Fruit fly (Drosophila melanogaster) whole organism, embryonic: ENCODE results near the gene CG33927.
A peak's percentile ranks its signal among the peaks of the same experiment; 100 is the strongest.

Experiments used
- ATbp ChIP-seq: fragments of 200-800 bp; sonication (Bioruptor generic); optimal IDR thresholded peaks from 2 replicates; lab custom pipeline; 2017; ENCODE audit warnings: missing biosample characterization, mild to moderate bottlenecking, missing genetic modification characterization, missing genetic modification reagents
- Atf3 ChIP-seq: fragments of 200-800 bp; sonication (Bioruptor generic); optimal IDR thresholded peaks from 3 replicates; lab custom pipeline; 2016; ENCODE audit warnings: missing biosample characterization, missing genetic modification characterization
- Blimp-1 ChIP-seq: fragments of 200-800 bp; sonication (Bioruptor generic); optimal IDR thresholded peaks from 3 replicates; lab custom pipeline; 2018; ENCODE audit warnings: missing biosample characterization, missing genetic modification characterization, mild to moderate bottlenecking, moderate library complexity, missing genetic modification reagents
- CG11398 ChIP-seq: fragments of 200-800 bp; sonication (Bioruptor generic); optimal IDR thresholded peaks from 2 replicates; lab custom pipeline; 2016; ENCODE audit warnings: missing biosample characterization, missing genetic modification characterization
- CG11504 ChIP-seq: fragments of 200-800 bp; sonication (Bioruptor generic); optimal IDR thresholded peaks from 3 replicates; lab custom pipeline; 2019; ENCODE audit warnings: missing biosample characterization, mild to moderate bottlenecking, missing genetic modification characterization, moderate library complexity
- CG11696 ChIP-seq: fragments of 200-800 bp; sonication (Bioruptor generic); IDR thresholded peaks from 2 replicates; pipeline ENCODE4 v1.3.6; 2022; ENCODE audit warnings: missing biosample characterization, missing genetic modification characterization
- CG12071 ChIP-seq: fragments of 200-800 bp; sonication (Bioruptor generic); optimal IDR thresholded peaks from 3 replicates; lab custom pipeline; 2018; ENCODE audit warnings: missing biosample characterization, mild to moderate bottlenecking, missing genetic modification characterization
- CG13287 ChIP-seq: fragments of 200-800 bp; sonication (Bioruptor generic); IDR thresholded peaks from 2 replicates; pipeline ENCODE4 v1.3.6; 2022; ENCODE audit warnings: missing biosample characterization, missing genetic modification characterization; ENCODE audit not compliant: partially characterized antibody
- CG13296 ChIP-seq: fragments of 200-800 bp; sonication (Bioruptor generic); optimal IDR thresholded peaks from 3 replicates; lab custom pipeline; 2018; ENCODE audit warnings: missing biosample characterization, mild to moderate bottlenecking, missing genetic modification characterization
- CG14050 ChIP-seq: fragments of 200-800 bp; sonication (Bioruptor generic); IDR thresholded peaks from 3 replicates; pipeline ENCODE4 v1.3.6; 2022; ENCODE audit warnings: missing biosample characterization, missing genetic modification characterization
- CG14667 ChIP-seq: fragments of 200-800 bp; sonication (Bioruptor generic); IDR thresholded peaks from 2 replicates; pipeline ENCODE4 v1.3.6; 2022; ENCODE audit warnings: missing biosample characterization, missing genetic modification characterization
- CG1603 ChIP-seq: fragments of 200-800 bp; sonication (Bioruptor generic); optimal IDR thresholded peaks from 2 replicates; lab custom pipeline; 2019; ENCODE audit warnings: missing biosample characterization, mild to moderate bottlenecking, missing genetic modification characterization, moderate library complexity
- CG17829 ChIP-seq: fragments of 200-800 bp; optimal IDR thresholded peaks from 2 replicates; lab custom pipeline; 2019; ENCODE audit warnings: missing biosample characterization, mild to moderate bottlenecking, missing genetic modification characterization, moderate library complexity
- CG18262 ChIP-seq: fragments of 200-800 bp; optimal IDR thresholded peaks from 3 replicates; lab custom pipeline; 2019; ENCODE audit warnings: missing biosample characterization, mild to moderate bottlenecking, missing genetic modification characterization, moderate library complexity
- CG2199 ChIP-seq: fragments of 200-800 bp; sonication (Bioruptor generic); IDR thresholded peaks from 3 replicates; pipeline ENCODE4 v1.3.6; 2022; ENCODE audit warnings: missing biosample characterization, missing genetic modification characterization
- CG32767 ChIP-seq: fragments of 200-800 bp; sonication (Bioruptor generic); IDR thresholded peaks from 2 replicates; pipeline ENCODE4 v1.3.6; 2022; ENCODE audit warnings: missing biosample characterization, missing genetic modification characterization
- CG3847 ChIP-seq: fragments of 200-800 bp; sonication (Bioruptor generic); IDR thresholded peaks from 2 replicates; pipeline ENCODE4 v1.3.6; 2022; ENCODE audit warnings: missing biosample characterization, missing genetic modification characterization
- CG7556 ChIP-seq: fragments of 200-800 bp; sonication (Bioruptor generic); optimal IDR thresholded peaks from 2 replicates; lab custom pipeline; 2017; ENCODE audit warnings: missing biosample characterization, mild to moderate bottlenecking, missing genetic modification characterization
- CG7745 ChIP-seq: fragments of 200-800 bp; sonication (Bioruptor generic); optimal IDR thresholded peaks from 2 replicates; lab custom pipeline; 2018; ENCODE audit warnings: missing biosample characterization, mild to moderate bottlenecking, missing genetic modification characterization, moderate library complexity
- CG8290 ChIP-seq, 3 experiments: fragments of 200-800 bp; sonication (Bioruptor generic); optimal IDR thresholded peaks; 2 replicates each; lab custom pipeline; 2016 to 2019; ENCODE audit warnings: missing biosample characterization in 3 of 3, missing genetic modification characterization in 3 of 3, mild to moderate bottlenecking in 2 of 3, moderate library complexity in 1 of 3
- CG8359 ChIP-seq: fragments of 200-800 bp; sonication (Bioruptor generic); optimal IDR thresholded peaks from 2 replicates; lab custom pipeline; 2017; ENCODE audit warnings: missing biosample characterization, mild to moderate bottlenecking, missing genetic modification characterization, borderline replicate concordance
- CG9727 ChIP-seq: fragments of 200-800 bp; sonication (Bioruptor generic); optimal IDR thresholded peaks from 3 replicates; lab custom pipeline; 2017; ENCODE audit warnings: missing biosample characterization, mild to moderate bottlenecking, missing genetic modification characterization
- Camta ChIP-seq: fragments of 200-800 bp; sonication (Bioruptor generic); optimal IDR thresholded peaks from 2 replicates; lab custom pipeline; 2016; ENCODE audit warnings: missing biosample characterization, missing genetic modification characterization
- Dll ChIP-seq: fragments of 200-800 bp; sonication (Bioruptor generic); IDR thresholded peaks from 4 replicates; pipeline ENCODE4 v1.3.6; 2022; ENCODE audit warnings: missing biosample characterization, missing genetic modification characterization; ENCODE audit not compliant: partially characterized antibody
- Doc3 ChIP-seq: fragments of 200-800 bp; sonication (Bioruptor generic); IDR thresholded peaks from 3 replicates; pipeline ENCODE4 v1.3.6; 2022; ENCODE audit warnings: missing biosample characterization, missing genetic modification characterization; ENCODE audit not compliant: partially characterized antibody
- Dref ChIP-seq: fragments of 200-800 bp; sonication (Bioruptor generic); IDR thresholded peaks from 2 replicates; pipeline ENCODE4 v1.3.6; 2022; ENCODE audit warnings: missing biosample characterization, missing genetic modification characterization
- Gsc ChIP-seq: fragments of 200-800 bp; sonication (Bioruptor generic); IDR thresholded peaks from 2 replicates; pipeline ENCODE4 v1.3.6; 2022; ENCODE audit warnings: missing biosample characterization, missing genetic modification characterization
- Lhr ChIP-seq: fragments of 200-800 bp; sonication (Bioruptor generic); optimal IDR thresholded peaks from 3 replicates; lab custom pipeline; 2017; ENCODE audit warnings: mild to moderate bottlenecking, missing biosample characterization, missing genetic modification reagents, missing genetic modification characterization
- NFAT ChIP-seq: fragments of 200-800 bp; sonication (Bioruptor generic); IDR thresholded peaks from 2 replicates; pipeline ENCODE4 v1.3.6; 2022; ENCODE audit warnings: missing biosample characterization, missing genetic modification characterization
- NK7.1 ChIP-seq: fragments of 200-800 bp; sonication (Bioruptor generic); optimal IDR thresholded peaks from 3 replicates; lab custom pipeline; 2016; ENCODE audit warnings: missing biosample characterization, missing genetic modification characterization
- Scr ChIP-seq: fragments of 200-800 bp; sonication (Bioruptor generic); IDR thresholded peaks from 2 replicates; pipeline ENCODE4 v1.3.6; 2022; ENCODE audit warnings: missing biosample characterization, missing genetic modification characterization; ENCODE audit not compliant: partially characterized antibody
- Trl ChIP-seq, 3 experiments: fragments of >200 bp in 2 of 3; fragments of 200-800 bp in 1 of 3; sonication (Bioruptor generic) in 1 of 3; optimal IDR thresholded peaks; 2 replicates in 1 of 3; 3 replicates in 2 of 3; lab custom pipeline; 2016 to 2017; ENCODE audit warnings: missing biosample characterization in 1 of 3, missing genetic modification characterization in 1 of 3
- disco-r ChIP-seq: fragments of 200-800 bp; sonication (Bioruptor generic); optimal IDR thresholded peaks from 2 replicates; lab custom pipeline; 2016; ENCODE audit warnings: missing biosample characterization, missing genetic modification characterization
- dmrt99B ChIP-seq: fragments of 200-800 bp; sonication (Bioruptor generic); optimal IDR thresholded peaks from 2 replicates; lab custom pipeline; 2018; ENCODE audit warnings: missing biosample characterization, mild to moderate bottlenecking, missing genetic modification characterization, moderate library complexity
- ewg ChIP-seq: fragments of 200-800 bp; sonication (Bioruptor generic); optimal IDR thresholded peaks from 3 replicates; lab custom pipeline; 2017; ENCODE audit warnings: mild to moderate bottlenecking, missing biosample characterization, missing genetic modification reagents, missing genetic modification characterization
- gt ChIP-seq: fragments of 200-800 bp; sonication (Bioruptor generic); IDR thresholded peaks from 2 replicates; pipeline ENCODE4 v1.3.6; 2022; ENCODE audit warnings: missing biosample characterization, missing genetic modification characterization
- ham ChIP-seq: fragments of 200-800 bp; sonication (Bioruptor generic); IDR thresholded peaks from 2 replicates; pipeline ENCODE4 v1.3.6; 2022; ENCODE audit warnings: missing biosample characterization, missing genetic modification characterization
- hbn ChIP-seq: fragments of 200-800 bp; sonication (Bioruptor generic); IDR thresholded peaks from 2 replicates; pipeline ENCODE4 v1.3.6; 2022; ENCODE audit warnings: missing biosample characterization, missing genetic modification characterization; ENCODE audit not compliant: partially characterized antibody
- insv ChIP-seq, 2 experiments: fragments of 200-800 bp; sonication (Bioruptor generic); optimal IDR thresholded peaks; 3 replicates each; lab custom pipeline; 2016 to 2018; ENCODE audit warnings: missing biosample characterization in 2 of 2, missing genetic modification characterization in 2 of 2
- kni ChIP-seq: fragments of 200-800 bp; sonication (Bioruptor generic); optimal IDR thresholded peaks from 3 replicates; lab custom pipeline; 2017; ENCODE audit warnings: mild to moderate bottlenecking, missing biosample characterization, missing genetic modification reagents, missing genetic modification characterization
- lov ChIP-seq, 2 experiments: fragments of 200-800 bp in 1 of 2; fragments of >200 bp in 1 of 2; sonication (Bioruptor generic) in 1 of 2; IDR thresholded peaks in 1 of 2; optimal IDR thresholded peaks in 1 of 2; 2 replicates in 1 of 2; 3 replicates in 1 of 2; pipeline versions ENCODE4 v1.3.6 to Lab custom; 2017 to 2022; ENCODE audit warnings: missing biosample characterization in 1 of 2, missing genetic modification characterization in 1 of 2
- luna ChIP-seq: fragments of 200-800 bp; sonication (Bioruptor generic); optimal IDR thresholded peaks from 2 replicates; lab custom pipeline; 2016; ENCODE audit warnings: missing biosample characterization, missing genetic modification characterization
- mld ChIP-seq: fragments of 200-800 bp; sonication (Bioruptor generic); IDR thresholded peaks from 3 replicates; pipeline ENCODE4 v1.3.6; 2022; ENCODE audit warnings: missing biosample characterization, missing genetic modification characterization; ENCODE audit not compliant: partially characterized antibody
- oc ChIP-seq: fragments of 200-800 bp; sonication (Bioruptor generic); optimal IDR thresholded peaks from 2 replicates; lab custom pipeline; 2018; ENCODE audit warnings: missing biosample characterization, mild to moderate bottlenecking, missing genetic modification characterization, moderate library complexity
- org-1 ChIP-seq: fragments of 200-800 bp; sonication (Bioruptor generic); optimal IDR thresholded peaks from 2 replicates; lab custom pipeline; 2017; ENCODE audit warnings: missing biosample characterization, missing genetic modification characterization
- ranshi ChIP-seq: fragments of 200-800 bp; sonication (Bioruptor generic); IDR thresholded peaks from 2 replicates; pipeline ENCODE4 v1.3.6; 2022; ENCODE audit warnings: missing biosample characterization, missing genetic modification characterization
- seq ChIP-seq: fragments of 200-800 bp; sonication (Bioruptor generic); IDR thresholded peaks from 2 replicates; pipeline ENCODE4 v1.3.6; 2022; ENCODE audit warnings: missing biosample characterization, missing genetic modification characterization
- slbo ChIP-seq: fragments of 200-800 bp; sonication (Bioruptor generic); IDR thresholded peaks from 2 replicates; pipeline ENCODE4 v1.3.6; 2022; ENCODE audit warnings: missing biosample characterization, missing genetic modification characterization
- sna ChIP-seq: fragments of 200-800 bp; sonication (Bioruptor generic); IDR thresholded peaks from 2 replicates; pipeline ENCODE4 v1.3.6; 2022; ENCODE audit warnings: missing biosample characterization, missing genetic modification characterization; ENCODE audit not compliant: partially characterized antibody

The CG33927 gene

DNA sequence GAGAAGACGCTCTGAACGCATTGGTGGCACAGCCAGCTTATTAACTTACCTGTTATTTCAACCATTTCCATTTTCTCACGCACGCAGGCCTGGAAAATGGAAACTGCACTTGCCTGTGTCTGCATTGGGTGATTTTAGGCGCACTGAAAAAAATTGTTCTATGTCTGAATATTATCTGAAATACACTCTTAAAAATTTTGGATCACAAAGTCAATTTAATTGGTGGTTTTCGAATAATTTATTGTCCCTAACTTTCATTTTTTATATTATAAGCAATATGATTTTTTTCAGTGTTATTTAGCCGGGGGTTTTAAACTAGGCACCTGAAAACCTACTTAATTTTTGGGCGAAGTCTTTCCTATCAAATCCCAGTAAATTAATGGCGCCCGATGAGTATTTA lies 27.3 kb downstream of the CG33927 start (continued):
- TF ChIP-seq kni (GFP tag; lab: Kevin White, UChicago) (peak; percentile 70), NFAT (GFP tag; lab: Robert Waterston, UW) (no peak), ewg (no peak), CG1603 (tag; lab: Kevin White, UChicago) (peak; percentile 72), lov (optimal IDR thresholded peaks at IDR 0.05; lab: Kevin White, UChicago) (no peak), lov (GFP tag; IDR thresholded peaks at IDR 0.05; lab: Robert Waterston, UW) (peak; percentile 91), mld (GFP tag; lab: Robert Waterston, UW) (no peak), org-1 (GFP tag; lab: Kevin White, UChicago) (peak; percentile 64), Camta (GFP tag; lab: Kevin White, UChicago) (peak; percentile 76), CG8359 (GFP tag; lab: Kevin White, UChicago) (peak; percentile 80), CG32767 (GFP tag; lab: Robert Waterston, UW) (peak; percentile 73), CG11696 (GFP tag; lab: Robert Waterston, UW) (peak; percentile 48), Dll (GFP tag; lab: Robert Waterston, UW) (no peak), ranshi (GFP tag; lab: Robert Waterston, UW) (peak; percentile 77), ham (GFP tag; lab: Robert Waterston, UW) (no peak), Gsc (no peak), CG7556 (GFP tag; lab: Kevin White, UChicago) (peak; percentile 78), Dref (GFP tag; lab: Robert Waterston, UW) (no peak), CG7745 (tag; lab: Kevin White, UChicago) (no peak), dmrt99B (tag; lab: Kevin White, UChicago) (peak; percentile 91), Atf3 (GFP tag; lab: Kevin White, UChicago) (peak; percentile 49), disco-r (GFP tag; lab: Kevin White, UChicago) (peak; percentile 19), CG11398 (GFP tag; lab: Kevin White, UChicago) (no peak), CG18262 (tag; lab: Kevin White, UChicago) (peak; percentile 94), Scr (GFP tag; lab: Robert Waterston, UW) (no peak), CG11504 (tag; lab: Kevin White, UChicago) (peak; percentile 88), slbo (GFP tag; lab: Robert Waterston, UW) (peak; percentile 60), CG2199 (peak; percentile 92), CG8290 (GFP tag; optimal IDR thresholded peaks at IDR 0.05; lab: Kevin White, UChicago) (peak; percentile 88), CG8290 (tag; optimal IDR thresholded peaks at IDR 0.05; lab: Kevin White, UChicago) (no peak), luna (GFP tag; lab: Kevin White, UChicago) (no peak), CG14050 (GFP tag; lab: Robert Waterston, UW) (peak; percentile 58), NK7.1 (GFP tag; lab: Kevin White, UChicago) (peak; percentile 64), CG9727 (GFP tag; lab: Kevin White, UChicago) (peak; percentile 87), Doc3 (no peak), CG3847 (no peak), hbn (GFP tag; lab: Robert Waterston, UW) (no peak), CG17829 (tag; lab: Kevin White, UChicago) (peak; percentile 94), insv (GFP tag; optimal IDR thresholded peaks at IDR 0.05; lab: Kevin White, UChicago) (no peak), oc (tag; lab: Kevin White, UChicago) (peak; percentile 16), gt (GFP tag; lab: Robert Waterston, UW) (peak; percentile 62), seq (GFP tag; lab: Robert Waterston, UW) (peak; percentile 60), Trl (optimal IDR thresholded peaks at IDR 0.05; lab: Kevin White, UChicago) (no peak), Trl (GFP tag; optimal IDR thresholded peaks at IDR 0.05; lab: Kevin White, UChicago) (peak; percentile 72), sna (GFP tag; lab: Robert Waterston, UW) (no peak), CG13287 (GFP tag; lab: Robert Waterston, UW) (no peak), CG14667 (peak; percentile 56; the same call in 1 of the 2 replicates), CG13296 (GFP tag; lab: Kevin White, UChicago) (peak; percentile 56), Lhr (GFP tag; lab: Kevin White, UChicago) (peak; percentile 16), CG12071 (GFP tag; lab: Kevin White, UChicago) (peak; percentile 67), Blimp-1 (GFP tag; lab: Kevin White, UChicago) (peak; percentile 89), ATbp (peak; percentile 84)
